Fruit fly (Drosophila melanogaster) whole organism, wandering third instar larva: ENCODE measurements around the gene Usp5.

Experiments
- Abd-B ChIP-seq: fragments of >200 bp; optimal IDR thresholded peaks from 2 replicates; lab custom pipeline; 2017; ENCODE audit warnings: missing biosample characterization, missing genetic modification characterization
- CG32264 ChIP-seq: fragments of 200-800 bp; sonication (Bioruptor generic); optimal IDR thresholded peaks from 2 replicates; lab custom pipeline; 2016; ENCODE audit warnings: missing biosample characterization, missing genetic modification characterization
- GATAd ChIP-seq: sonication (Bioruptor generic); optimal IDR thresholded peaks from 2 replicates; lab custom pipeline; 2016; ENCODE audit warnings: missing biosample characterization, missing genetic modification characterization
- HLH106 ChIP-seq: fragments of 200-800 bp; optimal IDR thresholded peaks from 3 replicates; lab custom pipeline; 2019; ENCODE audit warnings: missing biosample characterization, mild to moderate bottlenecking, missing genetic modification characterization, moderate library complexity
- Hnf4 ChIP-seq: fragments of 200-800 bp; sonication (Bioruptor generic); optimal IDR thresholded peaks from 2 replicates; lab custom pipeline; 2016; ENCODE audit warnings: missing biosample characterization, mild to moderate bottlenecking, missing genetic modification characterization
- Hr78 ChIP-seq: fragments of >200 bp; optimal IDR thresholded peaks from 2 replicates; lab custom pipeline; 2017; ENCODE audit warnings: missing biosample characterization, missing genetic modification characterization
- Hr83 ChIP-seq: fragments of 200-300 bp; sonication (Bioruptor generic); optimal IDR thresholded peaks from 2 replicates; lab custom pipeline; 2016; ENCODE audit warnings: missing biosample characterization, mild to moderate bottlenecking, missing genetic modification characterization, moderate library complexity; ENCODE audit not compliant: poor library complexity, severe bottlenecking
- Myc ChIP-seq: fragments of >200 bp; optimal IDR thresholded peaks from 2 replicates; lab custom pipeline; 2017
- Rel ChIP-seq, 2 experiments: fragments of 200-800 bp; sonication (Bioruptor generic) in 1 of 2; optimal IDR thresholded peaks; 2 replicates in 1 of 2; 3 replicates in 1 of 2; lab custom pipeline; 2016 to 2019; ENCODE audit warnings: mild to moderate bottlenecking in 2 of 2, missing biosample characterization in 2 of 2, missing genetic modification characterization in 2 of 2, moderate library complexity in 1 of 2
- Sp1 ChIP-seq: fragments of 200-800 bp; sonication (Bioruptor generic); optimal IDR thresholded peaks from 3 replicates; lab custom pipeline; 2019; ENCODE audit warnings: missing biosample characterization, mild to moderate bottlenecking, missing genetic modification characterization, moderate library complexity
- Vsx2 ChIP-seq: fragments of 200-300, 225-300 bp; sonication (Bioruptor generic); optimal IDR thresholded peaks from 2 replicates; lab custom pipeline; 2018; ENCODE audit warnings: missing biosample characterization, missing genetic modification characterization; ENCODE audit not compliant: partially characterized antibody
- br ChIP-seq: fragments of 200-800 bp; sonication (Bioruptor generic); optimal IDR thresholded peaks from 2 replicates; lab custom pipeline; 2016; ENCODE audit warnings: missing biosample characterization, missing genetic modification characterization
- brk ChIP-seq: fragments of 200-800 bp; sonication (Bioruptor generic); optimal IDR thresholded peaks from 2 replicates; lab custom pipeline; 2016; ENCODE audit warnings: missing biosample characterization, mild to moderate bottlenecking, missing genetic modification characterization
- dl ChIP-seq, 2 experiments: fragments of 175-275, 200-275 bp in 1 of 2; fragments of 200-275 bp in 1 of 2; sonication (Bioruptor generic); optimal IDR thresholded peaks; lab custom pipeline; 2018; ENCODE audit warnings: mild to moderate bottlenecking in 2 of 2, missing biosample characterization in 2 of 2, missing genetic modification characterization in 2 of 2, moderate library complexity in 2 of 2; ENCODE audit not compliant: partially characterized antibody in 2 of 2, insufficient read depth in 1 of 2
- dmrt93B ChIP-seq: fragments of 200-800 bp; sonication (Bioruptor generic); optimal IDR thresholded peaks from 2 replicates; lab custom pipeline; 2018; ENCODE audit warnings: missing biosample characterization, mild to moderate bottlenecking, missing genetic modification characterization
- dsf ChIP-seq: sonication (Bioruptor generic); optimal IDR thresholded peaks from 2 replicates; lab custom pipeline; 2016; ENCODE audit warnings: missing biosample characterization, missing genetic modification characterization, borderline replicate concordance
- ey ChIP-seq: fragments of 200-800 bp; sonication (Bioruptor generic); optimal IDR thresholded peaks from 2 replicates; lab custom pipeline; 2016; ENCODE audit warnings: missing biosample characterization, missing genetic modification characterization
- foxo ChIP-seq, 2 experiments: fragments of 200-800 bp; sonication (Bioruptor generic); optimal IDR thresholded peaks; 2 replicates in 1 of 2; 3 replicates in 1 of 2; lab custom pipeline; 2016 to 2017; ENCODE audit warnings: missing biosample characterization in 2 of 2, missing genetic modification characterization in 2 of 2
- fru ChIP-seq: fragments of 200-800 bp; sonication (Bioruptor generic); optimal IDR thresholded peaks from 3 replicates; lab custom pipeline; 2016; ENCODE audit warnings: missing biosample characterization, mild to moderate bottlenecking, missing genetic modification characterization
- h ChIP-seq: fragments of 200-800 bp; sonication (Bioruptor generic); optimal IDR thresholded peaks from 3 replicates; lab custom pipeline; 2016; ENCODE audit warnings: missing biosample characterization, mild to moderate bottlenecking, missing genetic modification characterization
- jim ChIP-seq: fragments of 175-275, 200-325 bp; sonication (Bioruptor generic); optimal IDR thresholded peaks from 2 replicates; lab custom pipeline; 2016; ENCODE audit warnings: missing biosample characterization, mild to moderate bottlenecking, missing genetic modification characterization
- lola ChIP-seq: fragments of >200 bp; optimal IDR thresholded peaks from 2 replicates; lab custom pipeline; 2017; ENCODE audit warnings: missing biosample characterization, missing genetic modification characterization
- pan ChIP-seq: fragments of >200 bp; optimal IDR thresholded peaks from 2 replicates; lab custom pipeline; 2017
- psq ChIP-seq: fragments of 200-800 bp; sonication (Bioruptor generic); optimal IDR thresholded peaks from 3 replicates; lab custom pipeline; 2017; ENCODE audit warnings: missing biosample characterization, mild to moderate bottlenecking, missing genetic modification characterization, moderate library complexity
- rgr ChIP-seq: fragments of 200-800 bp; sonication (Bioruptor generic); optimal IDR thresholded peaks from 3 replicates; lab custom pipeline; 2016; ENCODE audit warnings: missing biosample characterization, mild to moderate bottlenecking, missing genetic modification characterization
- usp ChIP-seq: fragments of >200 bp; optimal IDR thresholded peaks from 2 replicates; lab custom pipeline; 2017; ENCODE audit warnings: missing biosample characterization, missing genetic modification characterization
- woc ChIP-seq: sonication (Bioruptor generic); optimal IDR thresholded peaks from 2 replicates; lab custom pipeline; 2016; ENCODE audit warnings: missing biosample characterization, mild to moderate bottlenecking, missing genetic modification characterization

Gene Usp5

DNA sequence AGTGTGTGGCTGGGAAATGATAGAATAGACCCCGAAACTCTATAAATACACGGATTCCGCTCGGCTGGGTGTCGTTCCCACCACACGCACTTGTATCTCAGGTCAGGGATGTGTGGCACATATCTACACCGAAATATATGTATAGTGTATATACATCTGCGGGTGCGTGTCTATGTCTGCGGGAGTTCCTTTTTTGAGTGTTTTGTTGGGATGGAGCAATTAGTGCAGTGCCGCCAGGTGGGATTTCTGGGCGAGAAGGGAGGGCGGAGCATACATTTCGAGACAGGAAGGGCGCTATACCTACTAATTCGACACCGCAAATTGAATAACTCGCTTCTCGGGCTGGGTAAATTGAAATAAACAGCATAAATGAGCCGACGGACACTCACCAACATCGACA lies 21.7 kb downstream of the Usp5 start:
- no peak for TF ChIP-seq jim (GFP tag; lab: Kevin White, UChicago)
- TF ChIP-seq lola (GFP tag; lab: Kevin White, UChicago): no peak
- no peak for TF ChIP-seq dsf (GFP tag; lab: Kevin White, UChicago)
- no peak for TF ChIP-seq Sp1 (GFP tag; lab: Kevin White, UChicago)
- TF ChIP-seq GATAd (GFP tag; lab: Kevin White, UChicago): no peak

DNA sequence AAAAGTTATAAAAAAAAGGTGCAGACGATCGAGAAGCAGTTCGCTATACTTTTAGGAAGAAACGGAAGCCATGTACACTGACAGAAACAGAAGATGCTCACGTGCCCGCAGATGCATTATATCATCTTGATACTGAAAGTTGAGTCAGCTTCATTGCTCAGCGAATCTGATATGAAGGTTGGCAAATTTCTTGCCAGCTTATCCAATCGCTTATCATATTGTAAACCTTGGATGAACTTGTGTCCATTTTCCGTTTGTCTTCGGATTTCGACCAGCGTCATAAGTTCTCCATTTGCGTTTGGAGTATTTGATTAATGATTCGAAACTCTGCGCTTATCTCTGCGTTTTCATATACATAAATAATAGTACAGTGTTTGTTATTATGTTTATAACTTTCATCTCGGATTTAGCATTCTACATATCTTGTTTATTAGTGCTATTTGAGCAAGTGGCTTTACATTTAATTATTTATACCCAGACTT lies 22.5 kb downstream of the Usp5 start:
- TF ChIP-seq ey (GFP tag; lab: Kevin White, UChicago) (peak; percentile 5), psq (GFP tag; lab: Kevin White, UChicago) (peak; percentile 25), Hnf4 (GFP tag; lab: Kevin White, UChicago) (no peak), Abd-B (GFP tag; lab: Kevin White, UChicago) (no peak)

- TF ChIP-seq woc (GFP tag; lab: Kevin White, UChicago): peak; percentile 7
- no peak for TF ChIP-seq Hr83 (GFP tag; lab: Kevin White, UChicago)
- no peak for TF ChIP-seq rgr
- no peak for TF ChIP-seq pan (lab: Kevin White, UChicago)
- TF ChIP-seq Vsx2 (GFP tag; lab: Kevin White, UChicago): peak; percentile 62
Observed at dm6 chr3L:3124939-3125648, 23.1 kb downstream of the Usp5 start.

dm6 chr3L:3124519-3124918 lies 23.6 kb downstream of the Usp5 start:
- TF ChIP-seq Rel (GFP tag; optimal IDR thresholded peaks at IDR 0.05; lab: Kevin White, UChicago): no peak
- TF ChIP-seq Rel (tag; optimal IDR thresholded peaks at IDR 0.05; lab: Kevin White, UChicago): peak; percentile 1
- peak in 1 of 2 experiments; percentile 27 for TF ChIP-seq foxo (GFP tag; optimal IDR thresholded peaks at IDR 0.05; lab: Kevin White, UChicago)
- TF ChIP-seq woc (GFP tag; lab: Kevin White, UChicago): no peak
- TF ChIP-seq h: peak; percentile 4
- TF ChIP-seq, all 38 proteins: peak for 3

dm6 chr3L:3122688-3123316 lies 25.4 kb downstream of the Usp5 start:
- TF ChIP-seq jim (GFP tag; lab: Kevin White, UChicago) (no peak), Hr78 (no peak), rgr (no peak), usp (GFP tag; lab: Kevin White, UChicago) (no peak)
- TF ChIP-seq, all 38 proteins: peak for 0

DNA sequence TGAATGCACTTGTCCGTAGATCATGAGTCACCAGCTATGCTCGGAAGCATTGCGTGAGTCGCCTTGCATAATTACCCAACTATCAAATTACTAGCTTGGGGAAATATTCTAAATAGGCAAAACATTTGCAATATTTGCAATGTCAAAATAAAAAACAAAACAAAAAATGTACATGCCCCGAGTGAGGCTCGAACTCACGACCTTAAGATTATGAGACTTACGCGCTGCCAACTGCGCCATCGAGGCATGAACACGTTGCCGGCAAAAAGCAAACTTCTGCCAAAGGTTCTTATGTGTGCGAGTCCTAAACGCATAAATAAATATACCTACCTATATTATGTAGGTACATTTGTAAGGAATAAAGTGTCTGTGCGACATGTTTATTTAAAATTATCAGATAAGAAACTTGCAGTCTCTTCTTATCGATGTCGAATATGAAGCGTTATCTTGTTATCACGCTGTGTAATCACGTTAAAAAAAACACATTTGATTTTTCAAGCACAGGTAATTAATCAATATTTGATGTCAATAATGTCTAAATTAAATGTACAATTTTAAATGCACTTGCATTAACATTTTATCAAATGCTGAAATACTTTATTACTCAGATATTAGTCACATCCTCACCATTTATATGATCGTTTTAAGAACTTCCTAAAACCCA lies 26.3 kb downstream of the Usp5 start:
- TF ChIP-seq brk (no peak), Rel (GFP tag; optimal IDR thresholded peaks at IDR 0.05; lab: Kevin White, UChicago) (no peak), Rel (tag; optimal IDR thresholded peaks at IDR 0.05; lab: Kevin White, UChicago) (no peak), Myc (lab: Kevin White, UChicago) (no peak), Sp1 (GFP tag; lab: Kevin White, UChicago) (peak; percentile 8), CG32264 (no peak)

DNA sequence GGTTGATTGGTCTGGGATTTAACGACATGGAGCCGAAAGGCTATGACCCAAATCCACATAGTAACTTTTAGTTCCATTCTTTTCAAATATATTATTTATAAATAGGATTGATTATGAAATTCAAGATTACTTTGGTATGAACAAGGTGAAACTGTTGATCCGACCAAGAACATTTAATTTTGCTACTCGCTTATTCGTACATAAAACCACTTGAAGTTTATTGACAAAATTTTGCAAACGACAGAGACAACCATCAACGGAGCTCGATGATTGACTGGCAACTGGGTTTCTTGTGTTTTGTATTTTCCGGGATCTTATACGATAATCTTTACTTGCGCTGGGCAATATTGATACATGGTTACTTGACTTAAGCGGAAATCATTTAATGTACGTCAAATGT lies 33.8 kb downstream of the Usp5 start, which contains the start of gene CG45067:
Gene CG45067 (minus strand): TSS at position 101 of the 400 bp plus-strand sequence.
- no peak for TF ChIP-seq ey (GFP tag; lab: Kevin White, UChicago)
- no peak for TF ChIP-seq dmrt93B (GFP tag; lab: Kevin White, UChicago)
- no peak for TF ChIP-seq HLH106 (tag; lab: Kevin White, UChicago)
- TF ChIP-seq foxo (GFP tag; optimal IDR thresholded peaks at IDR 0.05; lab: Kevin White, UChicago): no peak
- no peak for TF ChIP-seq br (GFP tag; lab: Kevin White, UChicago)
- no peak for TF ChIP-seq dl (GFP tag; optimal IDR thresholded peaks at IDR 0.05; lab: Kevin White, UChicago; ENCODE audit: insufficient read depth in 1 of 2, partially characterized antibody in 2 of 2)
- TF ChIP-seq fru (GFP tag; lab: Kevin White, UChicago): no peak
- no peak for TF ChIP-seq lola (GFP tag; lab: Kevin White, UChicago)
- no peak for TF ChIP-seq Hr78
- no peak for TF ChIP-seq psq (GFP tag; lab: Kevin White, UChicago)
